Fruit fly (Drosophila melanogaster) whole organism, prepupa: ENCODE measurements around the gene Sid.
A peak's percentile ranks its signal among the peaks of the same experiment; 100 is the strongest.

ENCODE experiments used
- Blimp-1 ChIP-seq: fragments of 200-800 bp; sonication (Bioruptor generic); optimal IDR thresholded peaks from 3 replicates; lab custom pipeline; 2017; ENCODE audit warnings: missing biosample characterization, missing genetic modification characterization, mild to moderate bottlenecking, moderate library complexity, missing genetic modification reagents
- CG11294 ChIP-seq: fragments of 200-800 bp; sonication (Bioruptor generic); IDR thresholded peaks from 2 replicates; pipeline ENCODE4 v1.3.6; 2022; ENCODE audit warnings: missing biosample characterization, missing genetic modification characterization
- CG34406 ChIP-seq: fragments of 200-800 bp; sonication (Bioruptor generic); optimal IDR thresholded peaks from 3 replicates; lab custom pipeline; 2016; ENCODE audit warnings: missing biosample characterization, missing genetic modification characterization
- CG7368 ChIP-seq: fragments of 200-800 bp; sonication (Bioruptor generic); optimal IDR thresholded peaks from 3 replicates; lab custom pipeline; 2016; ENCODE audit warnings: missing biosample characterization, missing genetic modification characterization
- CG8119 ChIP-seq: fragments of 200-800 bp; sonication (Bioruptor generic); IDR thresholded peaks from 3 replicates; pipeline ENCODE4 v1.3.6; 2022; ENCODE audit warnings: missing biosample characterization, missing genetic modification characterization
- CG9139 ChIP-seq: fragments of 200-800 bp; sonication (Bioruptor generic); optimal IDR thresholded peaks from 3 replicates; lab custom pipeline; 2017; ENCODE audit warnings: missing biosample characterization, mild to moderate bottlenecking, missing genetic modification characterization
- eg ChIP-seq: fragments of 200-800 bp; sonication (Bioruptor generic); IDR thresholded peaks from 3 replicates; pipeline ENCODE4 v1.3.6; 2022; ENCODE audit warnings: missing biosample characterization, missing genetic modification characterization

dm6 chr3R:28634981-28635930, 35.2 kb upstream of the Sid start, which contains the start of gene CG10011:
- TF ChIP-seq Blimp-1 (GFP tag; lab: Kevin White, UChicago) (peak; percentile 5), CG11294 (GFP tag; lab: Robert Waterston, UW) (no peak), CG34406 (GFP tag; lab: Kevin White, UChicago) (no peak), CG7368 (GFP tag; lab: Kevin White, UChicago) (peak; percentile 17), CG8119 (no peak), CG9139 (no peak), eg (GFP tag; lab: Robert Waterston, UW) (0 out of 3 replicates have a peak, but pooled peaks have one; percentile 25)
